Worm (Caenorhabditis elegans) whole organism, L1 larva: ENCODE measurements around the gene K10C2.6.

Experiments used
- F16B12.6 ChIP-seq: fragments of 150-350 bp; optimal IDR thresholded peaks from 2 replicates; lab custom pipeline; 2014; ENCODE audit warnings: missing biosample characterization, missing genetic modification characterization
- alr-1 ChIP-seq: fragments of 200-800 bp; sonication (Bioruptor generic); optimal IDR thresholded peaks from 2 replicates; lab custom pipeline; 2018; ENCODE audit warnings: borderline replicate concordance, mild to moderate bottlenecking, missing genetic modification characterization, missing compliant biosample characterization
- ceh-82 ChIP-seq, 3 experiments: fragments of 150-350 bp in 1 of 3; sonication (generic microtip) in 2 of 3; optimal IDR thresholded peaks; 2 replicates each; lab custom pipeline; 2014 to 2017; ENCODE audit warnings: missing biosample characterization in 3 of 3, missing genetic modification characterization in 3 of 3
- efl-1 ChIP-seq, 4 experiments: fragments of 150-350 bp; optimal IDR thresholded peaks in 3 of 4; peaks in 1 of 4; 1 replicate in 1 of 4; 2 replicates in 3 of 4; lab custom pipeline; 2014; ENCODE audit warnings: missing biosample characterization in 2 of 4, missing genetic modification characterization in 2 of 4, missing genetic modification reagents in 2 of 4
- elt-2 ChIP-seq: sonication (generic microtip); optimal IDR thresholded peaks from 2 replicates; lab custom pipeline; 2016; ENCODE audit warnings: missing genetic modification characterization, mild to moderate bottlenecking, inconsistent platforms, missing compliant biosample characterization, missing genetic modification reagents
- elt-3 ChIP-seq, 6 experiments: fragments of 150-350 bp in 1 of 6; sonication (generic microtip); optimal IDR thresholded peaks; 2 replicates each; lab custom pipeline; 2017 to 2018; ENCODE audit warnings: missing biosample characterization in 6 of 6, missing genetic modification characterization in 6 of 6, inconsistent platforms in 1 of 6
- hlh-4 ChIP-seq: sonication (generic microtip); optimal IDR thresholded peaks from 2 replicates; lab custom pipeline; 2016; ENCODE audit warnings: mild to moderate bottlenecking, missing genetic modification characterization, missing compliant biosample characterization
- jun-1 ChIP-seq: fragments of 150-350 bp; optimal IDR thresholded peaks from 2 replicates; lab custom pipeline; 2014; ENCODE audit warnings: missing biosample characterization, missing genetic modification reagents, missing genetic modification characterization
- lin-13 ChIP-seq: fragments of 150-350 bp; optimal IDR thresholded peaks from 2 replicates; lab custom pipeline; 2014; ENCODE audit warnings: missing biosample characterization, missing genetic modification reagents, missing genetic modification characterization
- lir-3 ChIP-seq: sonication (generic microtip); optimal IDR thresholded peaks from 2 replicates; lab custom pipeline; 2016; ENCODE audit warnings: mild to moderate bottlenecking, missing genetic modification characterization, moderate library complexity, missing compliant biosample characterization; ENCODE audit not compliant: poor library complexity
- lsy-2 ChIP-seq, 2 experiments: fragments of 150-350 bp; optimal IDR thresholded peaks; 2 replicates each; lab custom pipeline; 2014; ENCODE audit warnings: missing biosample characterization in 2 of 2, missing genetic modification characterization in 2 of 2
- nhr-20 ChIP-seq: sonication (generic microtip); optimal IDR thresholded peaks from 2 replicates; lab custom pipeline; 2016; ENCODE audit warnings: mild to moderate bottlenecking, missing genetic modification characterization, missing compliant biosample characterization
- nhr-71 ChIP-seq: sonication (generic microtip); optimal IDR thresholded peaks from 2 replicates; lab custom pipeline; 2016; ENCODE audit warnings: mild to moderate bottlenecking, missing genetic modification characterization, moderate library complexity, missing compliant biosample characterization
- xbp-1 ChIP-seq: sonication (generic microtip); optimal IDR thresholded peaks from 2 replicates; lab custom pipeline; 2016; ENCODE audit warnings: missing genetic modification characterization, missing compliant biosample characterization
- ztf-11 ChIP-seq, 2 experiments: sonication (generic microtip); optimal IDR thresholded peaks; 2 replicates each; lab custom pipeline; 2016 to 2017; ENCODE audit warnings: missing genetic modification characterization in 2 of 2, missing biosample characterization in 1 of 2, missing compliant biosample characterization in 1 of 2

Gene K10C2.6

ce11 chrX:6476540-6476939 is 25.3 kb downstream of the K10C2.6 start, which contains the start of gene C15B12.1:
Gene C15B12.1, plus strand, starts transcription at chrX:6476810.
- TF ChIP-seq lin-13 (GFP tag; lab: Kevin White, UChicago) (no peak), xbp-1 (tag; lab: Kevin White, UChicago) (no peak), nhr-71 (tag; lab: Kevin White, UChicago) (no peak), hlh-4 (tag; lab: Kevin White, UChicago) (no peak), elt-2 (tag; lab: Kevin White, UChicago) (peak; percentile 82), elt-3 (tag; optimal IDR thresholded peaks at IDR 0.05; lab: Kevin White, UChicago) (peak in 1 of 6 experiments; percentile 9), F16B12.6 (tag; lab: Kevin White, UChicago) (no peak)

- no peak for TF ChIP-seq alr-1
- TF ChIP-seq efl-1 (optimal IDR thresholded peaks at IDR 0.05; lab: Kevin White, UChicago), result no peak
- TF ChIP-seq efl-1 (GFP tag; optimal IDR thresholded peaks at IDR 0.05 in 1 of 2; lab: Kevin White, UChicago), result peak in 1 of 2 experiments; percentile 61
Observed at ce11 chrX:6484780-6485179, 33.5 kb downstream of the K10C2.6 start, which contains the start of gene gar-1. Gene gar-1, minus strand, starts transcription at chrX:6484880.

- no peak for TF ChIP-seq nhr-20 (tag; lab: Kevin White, UChicago)
- no peak for TF ChIP-seq ceh-82 (tag; optimal IDR thresholded peaks at IDR 0.05; lab: Kevin White, UChicago)
- TF ChIP-seq ztf-11 (tag; optimal IDR thresholded peaks at IDR 0.05; lab: Kevin White, UChicago), result no peak
- no peak for TF ChIP-seq lsy-2 (tag; optimal IDR thresholded peaks at IDR 0.05; lab: Kevin White, UChicago)
- TF ChIP-seq jun-1, result no peak
- TF ChIP-seq lir-3 (tag; lab: Kevin White, UChicago), result no peak
Observed at ce11 chrX:6499736-6500135, 48.5 kb downstream of the K10C2.6 start, which contains the start of gene actl-1. Gene actl-1, minus strand, starts transcription at chrX:6499836.
